Fruit fly (Drosophila melanogaster) whole organism, embryonic: ENCODE data around the gene Atu.

Source experiments
- Asciz ChIP-seq: fragments of 200-800 bp; sonication (Bioruptor generic); optimal IDR thresholded peaks from 2 replicates; lab custom pipeline; 2017; ENCODE audit warnings: missing biosample characterization, mild to moderate bottlenecking, missing genetic modification characterization, missing genetic modification reagents
- Bgb ChIP-seq: fragments of 200-800 bp; sonication (Bioruptor generic); IDR thresholded peaks from 2 replicates; pipeline ENCODE4 v1.3.6; 2022; ENCODE audit warnings: missing biosample characterization, missing genetic modification characterization; ENCODE audit not compliant: partially characterized antibody
- CG10431 ChIP-seq: fragments of 200-800 bp; sonication (Bioruptor generic); optimal IDR thresholded peaks from 3 replicates; lab custom pipeline; 2018; ENCODE audit warnings: missing biosample characterization, mild to moderate bottlenecking, missing genetic modification characterization
- CG12299 ChIP-seq: fragments of 200-800 bp; sonication (Bioruptor generic); optimal IDR thresholded peaks from 2 replicates; lab custom pipeline; 2018; ENCODE audit warnings: missing biosample characterization, mild to moderate bottlenecking, missing genetic modification characterization
- CG12769 ChIP-seq: fragments of 200-800 bp; sonication (Bioruptor generic); optimal IDR thresholded peaks from 2 replicates; lab custom pipeline; 2019; ENCODE audit warnings: missing biosample characterization, mild to moderate bottlenecking, missing genetic modification characterization, moderate library complexity
- CG14441 ChIP-seq: fragments of 200-800 bp; sonication (Bioruptor generic); IDR thresholded peaks from 2 replicates; pipeline ENCODE4 v1.3.6; 2022; ENCODE audit warnings: missing biosample characterization, missing genetic modification characterization
- CG17802 ChIP-seq: fragments of 200-800 bp; sonication (Bioruptor generic); optimal IDR thresholded peaks from 2 replicates; lab custom pipeline; 2018; ENCODE audit warnings: missing biosample characterization, mild to moderate bottlenecking, missing genetic modification characterization, moderate library complexity
- CG1792 ChIP-seq: fragments of 200-800 bp; sonication (Bioruptor generic); optimal IDR thresholded peaks from 2 replicates; lab custom pipeline; 2016; ENCODE audit warnings: missing biosample characterization, missing genetic modification characterization
- CG2129 ChIP-seq: fragments of 200-800 bp; sonication (Bioruptor generic); IDR thresholded peaks from 2 replicates; pipeline ENCODE4 v1.3.6; 2022; ENCODE audit warnings: missing biosample characterization, missing genetic modification characterization; ENCODE audit not compliant: partially characterized antibody
- CG30020 ChIP-seq: fragments of 200-800 bp; optimal IDR thresholded peaks from 2 replicates; lab custom pipeline; 2019; ENCODE audit warnings: missing biosample characterization, mild to moderate bottlenecking, missing genetic modification characterization, moderate library complexity
- CG30403 ChIP-seq: fragments of 200-800 bp; sonication (Bioruptor generic); optimal IDR thresholded peaks from 3 replicates; lab custom pipeline; 2016; ENCODE audit warnings: missing biosample characterization, missing genetic modification characterization
- CG3065 ChIP-seq: fragments of 200-800 bp; sonication (Bioruptor generic); optimal IDR thresholded peaks from 2 replicates; lab custom pipeline; 2016; ENCODE audit warnings: missing biosample characterization, missing genetic modification characterization
- CG33213 ChIP-seq: fragments of 200-800 bp; sonication (Bioruptor generic); optimal IDR thresholded peaks from 3 replicates; lab custom pipeline; 2016; ENCODE audit warnings: missing biosample characterization, missing genetic modification characterization
- CG34422 ChIP-seq: fragments of 200-800 bp; sonication (Bioruptor generic); IDR thresholded peaks from 3 replicates; pipeline ENCODE4 v1.3.6; 2022; ENCODE audit warnings: missing biosample characterization, missing genetic modification characterization
- CG3838 ChIP-seq: fragments of 200-800 bp; sonication (Bioruptor generic); optimal IDR thresholded peaks from 3 replicates; lab custom pipeline; 2016; ENCODE audit warnings: missing biosample characterization, missing genetic modification characterization
- CG4707 ChIP-seq: fragments of 200-800 bp; sonication (Bioruptor generic); optimal IDR thresholded peaks from 2 replicates; lab custom pipeline; 2018; ENCODE audit warnings: missing biosample characterization, mild to moderate bottlenecking, missing genetic modification characterization, moderate library complexity
- CG7786 ChIP-seq: fragments of 200-800 bp; sonication (Bioruptor generic); optimal IDR thresholded peaks from 2 replicates; lab custom pipeline; 2016; ENCODE audit warnings: missing biosample characterization, missing genetic modification characterization
- Camta ChIP-seq: fragments of 200-800 bp; sonication (Bioruptor generic); optimal IDR thresholded peaks from 2 replicates; lab custom pipeline; 2016; ENCODE audit warnings: missing biosample characterization, missing genetic modification characterization
- Chrac-16 ChIP-seq: fragments of 200-800 bp; sonication (Bioruptor generic); optimal IDR thresholded peaks from 3 replicates; lab custom pipeline; 2016; ENCODE audit warnings: missing biosample characterization, missing genetic modification characterization
- Dek ChIP-seq: fragments of 200-800 bp; sonication (Bioruptor generic); optimal IDR thresholded peaks from 3 replicates; lab custom pipeline; 2019; ENCODE audit warnings: missing biosample characterization, mild to moderate bottlenecking, missing genetic modification characterization, moderate library complexity
- Dip2 ChIP-seq: fragments of 200-800 bp; sonication (Bioruptor generic); IDR thresholded peaks from 2 replicates; pipeline ENCODE4 v1.3.6; 2022; ENCODE audit warnings: missing biosample characterization, missing genetic modification characterization
- Drgx ChIP-seq: fragments of 200-800 bp; sonication (Bioruptor generic); IDR thresholded peaks from 2 replicates; pipeline ENCODE4 v1.3.6; 2022; ENCODE audit warnings: missing biosample characterization, missing genetic modification characterization
- Ets97D ChIP-seq: fragments of 200-800 bp; sonication (Bioruptor generic); optimal IDR thresholded peaks from 3 replicates; lab custom pipeline; 2016; ENCODE audit warnings: missing biosample characterization, missing genetic modification characterization
- H2.0 ChIP-seq: fragments of 200-800 bp; sonication (Bioruptor generic); IDR thresholded peaks from 2 replicates; pipeline ENCODE4 v1.3.6; 2022; ENCODE audit warnings: missing biosample characterization, missing genetic modification characterization
- HmgD ChIP-seq: fragments of 200-800 bp; sonication (Bioruptor generic); optimal IDR thresholded peaks from 3 replicates; lab custom pipeline; 2016; ENCODE audit warnings: missing biosample characterization, missing genetic modification characterization
- Hmx ChIP-seq: fragments of 200-800 bp; sonication (Bioruptor generic); optimal IDR thresholded peaks from 2 replicates; lab custom pipeline; 2016; ENCODE audit warnings: missing biosample characterization, missing genetic modification characterization
- Hr39 ChIP-seq: fragments of >200 bp; optimal IDR thresholded peaks from 2 replicates; lab custom pipeline; 2017
- Lhr ChIP-seq: fragments of 200-800 bp; sonication (Bioruptor generic); optimal IDR thresholded peaks from 3 replicates; lab custom pipeline; 2017; ENCODE audit warnings: mild to moderate bottlenecking, missing biosample characterization, missing genetic modification reagents, missing genetic modification characterization
- MTF-1 ChIP-seq: fragments of 200-800 bp; sonication (Bioruptor generic); optimal IDR thresholded peaks from 2 replicates; lab custom pipeline; 2018; ENCODE audit warnings: missing biosample characterization, mild to moderate bottlenecking, missing genetic modification characterization, borderline replicate concordance
- Mad ChIP-seq: fragments of 200-800 bp; sonication (Bioruptor generic); optimal IDR thresholded peaks from 2 replicates; lab custom pipeline; 2016; ENCODE audit warnings: missing biosample characterization, missing genetic modification characterization
- Myb ChIP-seq: fragments of 200-800 bp; sonication (Bioruptor generic); optimal IDR thresholded peaks from 2 replicates; lab custom pipeline; 2016; ENCODE audit warnings: missing biosample characterization, missing genetic modification characterization
- NfI ChIP-seq: fragments of 200-800 bp; sonication (Bioruptor generic); optimal IDR thresholded peaks from 3 replicates; lab custom pipeline; 2018; ENCODE audit warnings: missing biosample characterization, mild to moderate bottlenecking, missing genetic modification characterization, moderate library complexity
- Side ChIP-seq: fragments of 200-800 bp; sonication (Bioruptor generic); optimal IDR thresholded peaks from 2 replicates; lab custom pipeline; 2016; ENCODE audit warnings: missing biosample characterization, missing genetic modification characterization
- Sin3A ChIP-seq: fragments of >200 bp; optimal IDR thresholded peaks from 2 replicates; lab custom pipeline; 2018
- Sox102F ChIP-seq: fragments of 200-800 bp; sonication (Bioruptor generic); optimal IDR thresholded peaks from 2 replicates; lab custom pipeline; 2018; ENCODE audit warnings: missing biosample characterization, mild to moderate bottlenecking, missing genetic modification characterization, moderate library complexity
- Vsx1 ChIP-seq: fragments of 200-800 bp; sonication (Bioruptor generic); optimal IDR thresholded peaks from 2 replicates; lab custom pipeline; 2017; ENCODE audit warnings: missing biosample characterization, mild to moderate bottlenecking, missing genetic modification characterization, missing genetic modification reagents
- ash1 ChIP-seq: fragments of 200-800 bp; sonication (Bioruptor generic); optimal IDR thresholded peaks from 2 replicates; lab custom pipeline; 2018; ENCODE audit warnings: missing biosample characterization, mild to moderate bottlenecking, missing genetic modification characterization
- bowl ChIP-seq: fragments of 200-800 bp; sonication (Bioruptor generic); IDR thresholded peaks from 2 replicates; pipeline ENCODE4 v1.3.6; 2022; ENCODE audit warnings: missing biosample characterization, missing genetic modification characterization
- cad ChIP-seq: fragments of >200 bp; optimal IDR thresholded peaks from 2 replicates; lab custom pipeline; 2017; ENCODE audit warnings: missing biosample characterization, missing genetic modification characterization
- chm ChIP-seq: fragments of 200-800 bp; sonication (Bioruptor generic); IDR thresholded peaks from 2 replicates; pipeline ENCODE4 v1.3.6; 2022; ENCODE audit warnings: missing biosample characterization, missing genetic modification characterization
- crc ChIP-seq: fragments of 200-800 bp; sonication (Bioruptor generic); optimal IDR thresholded peaks from 2 replicates; lab custom pipeline; 2016; ENCODE audit warnings: missing biosample characterization, missing genetic modification characterization
- fd3F ChIP-seq: fragments of 200-800 bp; sonication (Bioruptor generic); optimal IDR thresholded peaks from 2 replicates; lab custom pipeline; 2018; ENCODE audit warnings: missing biosample characterization, mild to moderate bottlenecking, missing genetic modification characterization, moderate library complexity
- hb ChIP-seq: fragments of 200-800 bp; sonication (Bioruptor generic); IDR thresholded peaks from 3 replicates; pipeline ENCODE4 v1.3.6; 2022; ENCODE audit warnings: missing biosample characterization, missing genetic modification characterization; ENCODE audit not compliant: partially characterized antibody
- her ChIP-seq: fragments of 200-800 bp; sonication (Bioruptor generic); optimal IDR thresholded peaks from 2 replicates; lab custom pipeline; 2016; ENCODE audit warnings: missing biosample characterization, missing genetic modification characterization
- kah ChIP-seq: fragments of 200-800 bp; sonication (Bioruptor generic); optimal IDR thresholded peaks from 2 replicates; lab custom pipeline; 2018; ENCODE audit warnings: missing biosample characterization, mild to moderate bottlenecking, missing genetic modification characterization
- kay ChIP-seq: fragments of 200-800 bp; sonication (Bioruptor generic); optimal IDR thresholded peaks from 2 replicates; lab custom pipeline; 2016; ENCODE audit warnings: missing biosample characterization, missing genetic modification characterization
- klu ChIP-seq: fragments of 200-800 bp; sonication (Bioruptor generic); IDR thresholded peaks from 2 replicates; pipeline ENCODE4 v1.3.6; 2022; ENCODE audit warnings: missing biosample characterization, missing genetic modification characterization
- slp2 ChIP-seq: fragments of 200-800 bp; sonication (Bioruptor generic); optimal IDR thresholded peaks from 2 replicates; lab custom pipeline; 2016; ENCODE audit warnings: missing biosample characterization, missing genetic modification characterization
- sna ChIP-seq: fragments of 200-800 bp; sonication (Bioruptor generic); IDR thresholded peaks from 2 replicates; pipeline ENCODE4 v1.3.6; 2022; ENCODE audit warnings: missing biosample characterization, missing genetic modification characterization; ENCODE audit not compliant: partially characterized antibody
- tin ChIP-seq: fragments of 200-800 bp; sonication (Bioruptor generic); optimal IDR thresholded peaks from 3 replicates; lab custom pipeline; 2016; ENCODE audit warnings: missing biosample characterization, missing genetic modification characterization
- tna ChIP-seq: fragments of 200-800 bp; sonication (Bioruptor generic); IDR thresholded peaks from 2 replicates; pipeline ENCODE4 v1.3.6; 2022; ENCODE audit warnings: missing biosample characterization, missing genetic modification characterization; ENCODE audit not compliant: partially characterized antibody
- trh ChIP-seq: fragments of 200-800 bp; sonication (Bioruptor generic); optimal IDR thresholded peaks from 2 replicates; lab custom pipeline; 2016; ENCODE audit warnings: missing biosample characterization, missing genetic modification characterization
- wdn ChIP-seq: fragments of 200-800 bp; sonication (Bioruptor generic); IDR thresholded peaks from 2 replicates; pipeline ENCODE4 v1.3.6; 2022; ENCODE audit warnings: missing biosample characterization, missing genetic modification characterization

Gene Atu

dm6 chr3R:5613114-5613443, at the start of gene Atu:
Gene Atu, plus strand, starts transcription at chr3R:5613358.
- peak; percentile 13 for TF ChIP-seq Dek
- no peak for TF ChIP-seq Dip2 (GFP tag; lab: Robert Waterston, UW)
- no peak for TF ChIP-seq Side (GFP tag; lab: Kevin White, UChicago)
- TF ChIP-seq Hmx: no peak
- peak; percentile 58 for TF ChIP-seq CG30020 (tag; lab: Kevin White, UChicago)
- TF ChIP-seq hb (GFP tag; lab: Robert Waterston, UW): peak; percentile 94
- TF ChIP-seq H2.0: no peak
- no peak for TF ChIP-seq ash1 (GFP tag; lab: Kevin White, UChicago)
- TF ChIP-seq Sin3A: peak; percentile 92
- no peak for TF ChIP-seq CG14441 (GFP tag; lab: Robert Waterston, UW)
- TF ChIP-seq CG33213 (GFP tag; lab: Kevin White, UChicago): no peak
- TF ChIP-seq wdn (GFP tag; lab: Robert Waterston, UW): no peak
- TF ChIP-seq Asciz (GFP tag; lab: Kevin White, UChicago): no peak
- peak; percentile 27 for TF ChIP-seq NfI
- TF ChIP-seq kah (GFP tag; lab: Kevin White, UChicago): no peak
- no peak for TF ChIP-seq CG12299
- TF ChIP-seq CG10431 (GFP tag; lab: Kevin White, UChicago): no peak
- TF ChIP-seq Chrac-16 (GFP tag; lab: Kevin White, UChicago): peak; percentile 28
- TF ChIP-seq Drgx (GFP tag; lab: Robert Waterston, UW): no peak
- TF ChIP-seq CG34422 (GFP tag; lab: Robert Waterston, UW): peak; percentile 39; the same call in 1 of the 3 replicates
- no peak for TF ChIP-seq CG17802 (tag; lab: Kevin White, UChicago)
- peak; percentile 89 for TF ChIP-seq CG2129 (GFP tag; lab: Robert Waterston, UW)
- TF ChIP-seq Vsx1: no peak
- peak; percentile 87 for TF ChIP-seq Bgb
- TF ChIP-seq Camta (GFP tag; lab: Kevin White, UChicago): no peak
- no peak for TF ChIP-seq kay (GFP tag; lab: Kevin White, UChicago)
- peak; percentile 63 for TF ChIP-seq Myb
- no peak for TF ChIP-seq cad (GFP tag; lab: Kevin White, UChicago)
- TF ChIP-seq MTF-1 (GFP tag; lab: Kevin White, UChicago): no peak
- TF ChIP-seq her (GFP tag; lab: Kevin White, UChicago): peak; percentile 10
- TF ChIP-seq CG7786 (GFP tag; lab: Kevin White, UChicago): peak; percentile 55
- TF ChIP-seq sna (GFP tag; lab: Robert Waterston, UW): peak; percentile 93
- peak; percentile 66 for TF ChIP-seq Ets97D
- peak; percentile 28 for TF ChIP-seq tin (GFP tag; lab: Kevin White, UChicago)
- TF ChIP-seq HmgD: peak; percentile 51
- no peak for TF ChIP-seq slp2 (GFP tag; lab: Kevin White, UChicago)
- no peak for TF ChIP-seq Hr39 (lab: Kevin White, UChicago)
- peak; percentile 99 for TF ChIP-seq CG1792
- TF ChIP-seq tna (GFP tag; lab: Robert Waterston, UW): peak; percentile 83
- no peak for TF ChIP-seq fd3F (GFP tag; lab: Kevin White, UChicago)
- no peak for TF ChIP-seq chm (GFP tag; lab: Robert Waterston, UW)
- no peak for TF ChIP-seq crc
- no peak for TF ChIP-seq CG3065 (GFP tag; lab: Kevin White, UChicago)
- TF ChIP-seq Mad: peak; percentile 7
- TF ChIP-seq bowl (GFP tag; lab: Robert Waterston, UW): no peak
- no peak for TF ChIP-seq trh (GFP tag; lab: Kevin White, UChicago)
- no peak for TF ChIP-seq CG4707
- TF ChIP-seq klu (GFP tag; lab: Robert Waterston, UW): no peak
- peak; percentile 11 for TF ChIP-seq Lhr
- peak; percentile 55 for TF ChIP-seq CG12769 (tag; lab: Kevin White, UChicago)
- no peak for TF ChIP-seq CG3838 (GFP tag; lab: Kevin White, UChicago)
- TF ChIP-seq Sox102F (GFP tag; lab: Kevin White, UChicago): no peak
- TF ChIP-seq CG30403 (GFP tag; lab: Kevin White, UChicago): peak; percentile 54
